Worm (Caenorhabditis elegans) whole organism, late embryonic: ENCODE results near the gene die-1.

Source experiments
- ceh-31 ChIP-seq: sonication (generic microtip); optimal IDR thresholded peaks from 2 replicates; lab custom pipeline; 2016; ENCODE audit warnings: missing genetic modification characterization, missing compliant biosample characterization
- ceh-34 ChIP-seq: sonication (generic microtip); optimal IDR thresholded peaks from 2 replicates; lab custom pipeline; 2016; ENCODE audit warnings: mild to moderate bottlenecking, missing genetic modification characterization, missing compliant biosample characterization
- fkh-6 ChIP-seq: sonication (generic microtip); optimal IDR thresholded peaks from 2 replicates; lab custom pipeline; 2016; ENCODE audit warnings: missing genetic modification characterization, missing compliant biosample characterization
- nhr-232 ChIP-seq: sonication (generic microtip); optimal IDR thresholded peaks from 2 replicates; lab custom pipeline; 2016; ENCODE audit warnings: missing genetic modification characterization, missing compliant biosample characterization
- pha-2 ChIP-seq: sonication (generic microtip); optimal IDR thresholded peaks from 2 replicates; lab custom pipeline; 2017; ENCODE audit warnings: mild to moderate bottlenecking, missing genetic modification characterization, missing compliant biosample characterization
- rnt-1 ChIP-seq: sonication (generic microtip); optimal IDR thresholded peaks from 2 replicates; lab custom pipeline; 2016; ENCODE audit warnings: missing genetic modification characterization, missing compliant biosample characterization
- sox-4 ChIP-seq: sonication (generic microtip); optimal IDR thresholded peaks from 2 replicates; lab custom pipeline; 2017; ENCODE audit warnings: mild to moderate bottlenecking, missing genetic modification characterization, inconsistent platforms, missing compliant biosample characterization
- unc-55 ChIP-seq: sonication (generic microtip); optimal IDR thresholded peaks from 2 replicates; lab custom pipeline; 2017; ENCODE audit warnings: missing biosample characterization, missing genetic modification reagents, missing genetic modification characterization

DNA sequence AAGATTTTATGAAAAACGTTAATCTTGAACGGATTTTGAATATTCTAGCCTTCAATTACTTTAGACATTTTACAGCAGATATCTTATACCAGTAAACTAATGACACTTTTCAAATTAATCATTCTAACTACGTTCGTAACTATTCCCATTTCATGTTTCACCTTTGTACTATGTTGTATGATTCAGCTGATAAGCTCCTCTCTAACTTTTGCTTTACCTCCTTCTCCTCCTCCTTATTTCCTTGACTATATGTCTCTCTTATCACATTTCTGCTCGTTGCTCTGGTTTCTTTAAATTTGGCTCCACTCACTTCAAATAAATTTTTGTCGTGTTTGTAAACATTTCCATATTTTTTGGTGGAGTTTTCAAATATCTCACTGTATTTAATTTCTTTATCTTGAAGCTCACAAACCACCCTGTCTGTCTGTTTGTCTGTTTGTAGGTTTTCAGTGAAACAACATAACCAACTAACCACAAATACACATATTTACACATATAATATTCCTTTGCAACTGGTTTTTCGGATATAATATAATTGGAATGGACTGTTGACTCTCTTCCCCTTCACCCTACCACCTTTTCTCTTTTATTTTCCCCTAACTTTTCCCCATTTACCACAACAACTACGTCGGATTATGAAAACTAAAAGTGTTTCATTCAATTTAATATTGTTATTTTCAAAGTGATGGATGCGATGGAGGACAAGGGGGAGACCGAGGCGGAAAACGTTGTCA, 26.6 kb upstream of the die-1 start, which contains the start of gene lact-2:
- no peak for TF ChIP-seq nhr-232 (tag; lab: Kevin White, UChicago)
- no peak for TF ChIP-seq sox-4 (tag; lab: Kevin White, UChicago)
- no peak for TF ChIP-seq unc-55
- TF ChIP-seq rnt-1 (tag; lab: Kevin White, UChicago) = no peak
- no peak for TF ChIP-seq pha-2 (tag; lab: Kevin White, UChicago)
- TF ChIP-seq ceh-31 (tag; lab: Kevin White, UChicago) = no peak
- TF ChIP-seq ceh-34 (tag; lab: Kevin White, UChicago) = no peak
- no peak for TF ChIP-seq fkh-6 (tag; lab: Kevin White, UChicago)
